Worm (Caenorhabditis elegans): ENCODE measurements around the gene Y105C5A.1272.
A peak's percentile ranks its signal among the peaks of the same experiment; 100 is the strongest.
"Not testable (repeated sequence)": the region's sequence is repeated elsewhere in the genome, so short reads cannot be mapped to it uniquely, and the experiment has no call there.

Y105C5A.1272 gene

ce11 chrIV:15672994-15673393, 26.2 kb downstream of the Y105C5A.1272 start (continued):
- TF ChIP-seq blmp-1 (tag; optimal IDR thresholded peaks at IDR 0.05): peak; percentile 53
- no peak for TF ChIP-seq sptf-1 (tag; optimal IDR thresholded peaks at IDR 0.05)
- peak; percentile 86 for TF ChIP-seq nhr-85 (tag)
- TF ChIP-seq egl-27 (tag; optimal IDR thresholded peaks at IDR 0.05): no peak
- TF ChIP-seq nhr-47 (tag; optimal IDR thresholded peaks at IDR 0.05): no peak
- TF ChIP-seq ceh-82 (tag; optimal IDR thresholded peaks at IDR 0.05): no peak
- TF ChIP-seq nhr-77 (tag; optimal IDR thresholded peaks at IDR 0.05): no peak
- TF ChIP-seq ceh-90 (tag; optimal IDR thresholded peaks at IDR 0.05): no peak
- no peak for TF ChIP-seq dsc-1 (tag; optimal IDR thresholded peaks at IDR 0.05)
- no peak for TF ChIP-seq lin-13 (GFP tag; optimal IDR thresholded peaks at IDR 0.05)
- TF ChIP-seq ama-1 (optimal IDR thresholded peaks at IDR 0.05): no peak
- no peak for TF ChIP-seq nhr-28 (tag; optimal IDR thresholded peaks at IDR 0.05)
- no peak for TF ChIP-seq tbx-2 (tag; optimal IDR thresholded peaks at IDR 0.05)

- TF ChIP-seq mab-9 (GFP tag; IDR thresholded peaks at IDR 0.05); ceh-82 (tag; optimal IDR thresholded peaks at IDR 0.05); lsy-2 (tag; optimal IDR thresholded peaks at IDR 0.05): not testable (repeated sequence)
Observed at ce11 chrIV:15681445-15681844, 34.7 kb downstream of the Y105C5A.1272 start, which contains the start of gene Y105C5A.26. Gene Y105C5A.26, minus strand, starts transcription at chrIV:15681545.

DNA sequence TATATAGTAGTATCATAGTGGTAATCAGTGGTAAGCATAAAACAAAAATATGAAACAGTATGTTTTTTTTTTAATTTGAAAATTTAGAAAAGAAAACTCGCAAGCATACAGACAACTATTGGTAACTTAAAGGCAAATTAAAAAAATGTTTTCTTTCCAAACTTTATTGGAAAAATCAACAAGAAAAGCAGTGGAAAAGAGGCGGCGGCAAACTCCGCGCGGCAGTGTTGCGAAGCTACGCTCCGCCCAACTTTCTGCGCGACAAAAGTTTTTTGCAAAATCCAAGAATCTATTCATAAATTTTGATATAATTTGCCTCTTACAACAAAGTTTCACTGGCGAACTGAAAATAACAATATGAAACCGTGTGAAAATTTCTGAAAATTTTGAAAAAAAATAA, 37.7 kb downstream of the Y105C5A.1272 start:
- TF ChIP-seq elt-3 (tag; optimal IDR thresholded peaks at IDR 0.05) (no peak), nhr-20 (tag; optimal IDR thresholded peaks at IDR 0.05) (no peak), lin-15B (tag; optimal IDR thresholded peaks at IDR 0.05) (no peak), fos-1 (tag; optimal IDR thresholded peaks at IDR 0.05) (no peak), unc-98 (GFP tag; IDR thresholded peaks at IDR 0.05) (no peak), lin-14 (GFP tag; optimal IDR thresholded peaks at IDR 0.05) (no peak), mef-2 (tag; optimal IDR thresholded peaks at IDR 0.05) (no peak), vab-15 (tag; optimal IDR thresholded peaks at IDR 0.05) (no peak), ama-1 (optimal IDR thresholded peaks at IDR 0.05) (no peak), rnt-1 (tag; optimal IDR thresholded peaks at IDR 0.05) (no peak), C04F5.9 (tag; optimal IDR thresholded peaks at IDR 0.05) (no peak), hpl-2 (GFP tag; optimal IDR thresholded peaks at IDR 0.05) (no peak), nhr-77 (tag; optimal IDR thresholded peaks at IDR 0.05) (no peak), skn-1 (tag; optimal IDR thresholded peaks at IDR 0.05) (no peak), mab-9 (GFP tag; IDR thresholded peaks at IDR 0.05) (no peak), tlp-1 (tag; optimal IDR thresholded peaks at IDR 0.05) (no peak), elt-2 (tag; optimal IDR thresholded peaks at IDR 0.05) (no peak), lir-3 (tag; optimal IDR thresholded peaks at IDR 0.05; ENCODE audit: poor library complexity) (no peak), C34B4.2 (tag; optimal IDR thresholded peaks at IDR 0.05) (no peak)

- TF ChIP-seq irx-1 (tag; optimal IDR thresholded peaks at IDR 0.05) (no peak), nhr-11 (tag; optimal IDR thresholded peaks at IDR 0.05) (no peak), ceh-88 (GFP tag; IDR thresholded peaks at IDR 0.05) (no peak), dsc-1 (tag; optimal IDR thresholded peaks at IDR 0.05) (no peak), efl-1 (optimal IDR thresholded peaks at IDR 0.05) (no peak), efl-1 (GFP tag; optimal IDR thresholded peaks at IDR 0.05 in 1 of 2) (no peak), hlh-17 (GFP tag; optimal IDR thresholded peaks at IDR 0.05; ENCODE audit: borderline replicate concordance) (no peak), rnt-1 (tag; optimal IDR thresholded peaks at IDR 0.05) (no peak), nhr-77 (tag; optimal IDR thresholded peaks at IDR 0.05) (no peak), tbx-2 (tag; optimal IDR thresholded peaks at IDR 0.05) (no peak), nhr-85 (tag) (no peak), grh-1 (GFP tag; IDR thresholded peaks at IDR 0.05) (no peak)
Observed at ce11 chrIV:15686233-15686632, 39.4 kb downstream of the Y105C5A.1272 start.
